Worm (Caenorhabditis elegans) whole organism, L4 larva: ENCODE data around the gene R07E5.11.

ENCODE experiments used
- D1046.2 ChIP-seq: fragments of 200-800 bp; sonication (Bioruptor generic); IDR thresholded peaks from 2 replicates; pipeline ENCODE4 v1.3.6; 2022; ENCODE audit warnings: missing genetic modification characterization, missing compliant biosample characterization
- F10B5.3 ChIP-seq: sonication (generic microtip); optimal IDR thresholded peaks from 2 replicates; lab custom pipeline; 2016; ENCODE audit warnings: mild to moderate bottlenecking, missing genetic modification characterization, missing compliant biosample characterization
- F44E2.7 ChIP-seq: fragments of 200-800 bp; sonication (Bioruptor generic); IDR thresholded peaks from 2 replicates; pipeline ENCODE4 v2.1.2; 2022; ENCODE audit warnings: missing genetic modification characterization, missing compliant biosample characterization
- ZK337.2 ChIP-seq: fragments of 200-800 bp; sonication (Bioruptor generic); IDR thresholded peaks from 2 replicates; pipeline ENCODE4 v1.3.6; 2022; ENCODE audit warnings: missing genetic modification reagents, missing genetic modification characterization, missing compliant biosample characterization
- aly-2 ChIP-seq: sonication (generic microtip); optimal IDR thresholded peaks from 2 replicates; lab custom pipeline; 2018; ENCODE audit warnings: missing biosample characterization, missing genetic modification characterization
- arid-1 ChIP-seq: fragments of 200-800 bp; sonication (Bioruptor generic); conservative IDR thresholded peaks from 2 replicates; pipeline ENCODE4 v1.3.6; 2022; ENCODE audit warnings: missing genetic modification reagents, missing genetic modification characterization, missing compliant biosample characterization
- ceh-20 ChIP-seq: fragments of 200-800 bp; sonication (Bioruptor generic); IDR thresholded peaks from 2 replicates; pipeline ENCODE4 v1.3.6; 2022; ENCODE audit warnings: missing genetic modification reagents, missing genetic modification characterization, missing compliant biosample characterization
- ceh-28 ChIP-seq: fragments of 150-350 bp; optimal IDR thresholded peaks from 2 replicates; lab custom pipeline; 2014; ENCODE audit warnings: missing biosample characterization, missing genetic modification reagents, missing genetic modification characterization
- ceh-32 ChIP-seq: sonication (generic microtip); optimal IDR thresholded peaks from 2 replicates; lab custom pipeline; 2016; ENCODE audit warnings: mild to moderate bottlenecking, missing genetic modification characterization, missing compliant biosample characterization; ENCODE audit not compliant: poor library complexity
- ceh-44 ChIP-seq: fragments of 200-800 bp; sonication (Bioruptor generic); IDR thresholded peaks from 2 replicates; pipeline ENCODE4 v1.3.6; 2022; ENCODE audit warnings: missing genetic modification reagents, missing genetic modification characterization, missing compliant biosample characterization
- ceh-62 ChIP-seq: sonication (generic microtip); optimal IDR thresholded peaks from 2 replicates; lab custom pipeline; 2017; ENCODE audit warnings: missing biosample characterization, missing genetic modification characterization
- ceh-82 ChIP-seq: sonication (generic microtip); optimal IDR thresholded peaks from 2 replicates; lab custom pipeline; 2017; ENCODE audit warnings: missing biosample characterization, missing genetic modification characterization
- ctbp-1 ChIP-seq: fragments of 200-800 bp; sonication (Bioruptor generic); IDR thresholded peaks from 2 replicates; pipeline ENCODE4 v1.3.6; 2022; ENCODE audit warnings: missing genetic modification reagents, missing genetic modification characterization, missing compliant biosample characterization
- daf-12 ChIP-seq: fragments of 150-350 bp; optimal IDR thresholded peaks from 2 replicates; lab custom pipeline; 2014; ENCODE audit warnings: missing biosample characterization, missing genetic modification reagents, missing genetic modification characterization
- dmd-8 ChIP-seq: fragments of 200-800 bp; sonication (Bioruptor generic); IDR thresholded peaks from 2 replicates; pipeline ENCODE4 v1.3.6; 2022; ENCODE audit warnings: missing genetic modification characterization, missing compliant biosample characterization
- dmd-9 ChIP-seq: fragments of 200-800 bp; sonication (Bioruptor generic); IDR thresholded peaks from 2 replicates; pipeline ENCODE4 v1.3.6; 2022; ENCODE audit warnings: missing genetic modification reagents, missing genetic modification characterization, missing compliant biosample characterization
- duxl-1 ChIP-seq: sonication (generic microtip); optimal IDR thresholded peaks from 2 replicates; lab custom pipeline; 2016; ENCODE audit warnings: mild to moderate bottlenecking, missing genetic modification characterization, moderate library complexity, missing compliant biosample characterization; ENCODE audit not compliant: poor library complexity
- dve-1 ChIP-seq: sonication (generic microtip); optimal IDR thresholded peaks from 2 replicates; lab custom pipeline; 2017; ENCODE audit warnings: antibody characterized with exemption, mild to moderate bottlenecking, missing genetic modification characterization, missing compliant biosample characterization; ENCODE audit not compliant: insufficient read depth
- fos-1 ChIP-seq: fragments of 150-350 bp; optimal IDR thresholded peaks from 2 replicates; lab custom pipeline; 2014; ENCODE audit warnings: missing biosample characterization, missing genetic modification characterization
- gei-8 ChIP-seq: fragments of 200-800 bp; sonication (Bioruptor generic); optimal IDR thresholded peaks from 2 replicates; lab custom pipeline; 2018; ENCODE audit warnings: mild to moderate bottlenecking, missing genetic modification characterization, missing compliant biosample characterization
- hif-1 ChIP-seq, 2 experiments: sonication (generic microtip); optimal IDR thresholded peaks; 2 replicates each; lab custom pipeline; 2016 to 2017; ENCODE audit warnings: missing compliant biosample characterization in 2 of 2, missing genetic modification characterization in 2 of 2, missing genetic modification reagents in 2 of 2, missing genotype in 2 of 2, mild to moderate bottlenecking in 1 of 2
- hlh-30 ChIP-seq: sonication (generic microtip); optimal IDR thresholded peaks from 2 replicates; lab custom pipeline; 2017; ENCODE audit warnings: antibody characterized with exemption, mild to moderate bottlenecking, missing genetic modification characterization, missing compliant biosample characterization; ENCODE audit not compliant: insufficient read depth
- hmg-1.1 ChIP-seq: fragments of 200-800 bp; sonication (Bioruptor generic); IDR thresholded peaks from 2 replicates; pipeline ENCODE4 v1.3.6; 2022; ENCODE audit warnings: missing genetic modification reagents, missing genetic modification characterization, missing compliant biosample characterization
- jun-1 ChIP-seq: fragments of 150-350 bp; optimal IDR thresholded peaks from 2 replicates; lab custom pipeline; 2014; ENCODE audit warnings: missing biosample characterization, missing genetic modification reagents, missing genetic modification characterization
- lim-7 ChIP-seq: fragments of 200-800 bp; sonication (Bioruptor generic); IDR thresholded peaks from 2 replicates; pipeline ENCODE4 v1.3.6; 2022; ENCODE audit warnings: missing genetic modification characterization, missing compliant biosample characterization
- madf-5 ChIP-seq, 2 experiments: fragments of 200-800 bp; sonication (Bioruptor generic); IDR thresholded peaks; 2 replicates each; pipeline ENCODE4 v1.3.6; 2022; ENCODE audit warnings: missing compliant biosample characterization in 2 of 2, missing genetic modification characterization in 2 of 2
- madf-9 ChIP-seq: fragments of 200-800 bp; sonication (Bioruptor generic); conservative IDR thresholded peaks from 2 replicates; pipeline ENCODE4 v1.3.6; 2022; ENCODE audit warnings: missing genetic modification reagents, missing genetic modification characterization, missing compliant biosample characterization
- mdl-1 ChIP-seq, 2 experiments: fragments of 150-350 bp in 1 of 2; sonication (generic microtip) in 1 of 2; optimal IDR thresholded peaks; 2 replicates each; lab custom pipeline; 2014 to 2017; ENCODE audit warnings: missing biosample characterization in 2 of 2, missing genetic modification characterization in 2 of 2
- mes-2 ChIP-seq: sonication (generic microtip); optimal IDR thresholded peaks from 2 replicates; lab custom pipeline; 2016; ENCODE audit warnings: missing genotype, mild to moderate bottlenecking, missing genetic modification characterization, missing compliant biosample characterization; ENCODE audit not compliant: poor library complexity, severe bottlenecking
- mxl-3 ChIP-seq: fragments of 200-800 bp; sonication (Bioruptor generic); optimal IDR thresholded peaks from 2 replicates; lab custom pipeline; 2018; ENCODE audit warnings: mild to moderate bottlenecking, missing genetic modification characterization, missing compliant biosample characterization
- nhr-10 ChIP-seq: fragments of 150-350 bp; optimal IDR thresholded peaks from 2 replicates; lab custom pipeline; 2014; ENCODE audit warnings: missing biosample characterization, missing genetic modification characterization
- nhr-11 ChIP-seq: fragments of 150-350 bp; optimal IDR thresholded peaks from 2 replicates; lab custom pipeline; 2014; ENCODE audit warnings: missing biosample characterization, missing genetic modification characterization
- nhr-25 ChIP-seq: sonication (generic microtip); optimal IDR thresholded peaks from 2 replicates; lab custom pipeline; 2017; ENCODE audit warnings: missing genetic modification characterization, mild to moderate bottlenecking, missing compliant biosample characterization, antibody characterized with exemption, moderate library complexity, borderline replicate concordance; ENCODE audit not compliant: insufficient read depth
- nhr-28 ChIP-seq: fragments of 150-350 bp; optimal IDR thresholded peaks from 2 replicates; lab custom pipeline; 2014; ENCODE audit warnings: missing biosample characterization, missing genetic modification characterization
- nhr-42 ChIP-seq: fragments of 200-800 bp; sonication (Bioruptor generic); IDR thresholded peaks from 2 replicates; pipeline ENCODE4 v1.3.6; 2022; ENCODE audit warnings: missing genetic modification characterization, missing compliant biosample characterization
- nhr-48 ChIP-seq: sonication (generic microtip); optimal IDR thresholded peaks from 2 replicates; lab custom pipeline; 2016; ENCODE audit warnings: mild to moderate bottlenecking, missing genetic modification characterization, missing compliant biosample characterization
- nhr-6 ChIP-seq: fragments of 150-350 bp; optimal IDR thresholded peaks from 2 replicates; lab custom pipeline; 2014; ENCODE audit warnings: missing biosample characterization, missing genetic modification characterization
- nhr-76 ChIP-seq: fragments of 150-350 bp; optimal IDR thresholded peaks from 2 replicates; lab custom pipeline; 2014; ENCODE audit warnings: missing biosample characterization, missing genetic modification characterization
- pha-4 ChIP-seq, 2 experiments: fragments of 150-350 bp in 1 of 2; fragments of 200-800 bp in 1 of 2; sonication (Bioruptor generic) in 1 of 2; IDR thresholded peaks in 1 of 2; optimal IDR thresholded peaks in 1 of 2; 2 replicates each; pipeline versions ENCODE4 v1.3.6 to Lab custom; 2014 to 2022; ENCODE audit warnings: missing genetic modification characterization in 2 of 2, missing genetic modification reagents in 2 of 2, missing biosample characterization in 1 of 2, missing compliant biosample characterization in 1 of 2
- php-3 ChIP-seq: fragments of 200-800 bp; sonication (Bioruptor generic); IDR thresholded peaks from 2 replicates; pipeline ENCODE4 v1.3.6; 2022; ENCODE audit warnings: missing genetic modification reagents, missing genetic modification characterization, missing compliant biosample characterization
- pqm-1 ChIP-seq: sonication (generic microtip); optimal IDR thresholded peaks from 2 replicates; lab custom pipeline; 2017; ENCODE audit warnings: missing biosample characterization, missing genetic modification characterization
- snpc-1.2 ChIP-seq: fragments of 200-800 bp; sonication (Bioruptor generic); IDR thresholded peaks from 2 replicates; pipeline ENCODE4 v1.3.6; 2022; ENCODE audit warnings: missing genetic modification reagents, missing genetic modification characterization, missing compliant biosample characterization
- tag-97 ChIP-seq: fragments of 200-800 bp; sonication (Bioruptor generic); IDR thresholded peaks from 2 replicates; pipeline ENCODE4 v1.3.6; 2022; ENCODE audit warnings: missing genetic modification characterization, missing compliant biosample characterization
- unc-62 ChIP-seq, 3 experiments: fragments of 150-350 bp in 1 of 3; sonication (generic microtip); optimal IDR thresholded peaks in 2 of 3; peaks in 1 of 3; 1 replicate in 1 of 3; 2 replicates in 2 of 3; lab custom pipeline; 2014 to 2017; ENCODE audit warnings: missing biosample characterization in 3 of 3, missing genetic modification characterization in 3 of 3, missing genetic modification reagents in 3 of 3, missing genotype in 1 of 3
- vab-7 ChIP-seq: fragments of 200-800 bp; sonication (Bioruptor generic); IDR thresholded peaks from 2 replicates; pipeline ENCODE4 v1.3.6; 2022; ENCODE audit warnings: missing genetic modification reagents, missing genetic modification characterization, missing compliant biosample characterization
- zfp-2 ChIP-seq: sonication (generic microtip); optimal IDR thresholded peaks from 2 replicates; lab custom pipeline; 2016; ENCODE audit warnings: mild to moderate bottlenecking, missing genetic modification characterization, missing compliant biosample characterization

Gene R07E5.11

DNA sequence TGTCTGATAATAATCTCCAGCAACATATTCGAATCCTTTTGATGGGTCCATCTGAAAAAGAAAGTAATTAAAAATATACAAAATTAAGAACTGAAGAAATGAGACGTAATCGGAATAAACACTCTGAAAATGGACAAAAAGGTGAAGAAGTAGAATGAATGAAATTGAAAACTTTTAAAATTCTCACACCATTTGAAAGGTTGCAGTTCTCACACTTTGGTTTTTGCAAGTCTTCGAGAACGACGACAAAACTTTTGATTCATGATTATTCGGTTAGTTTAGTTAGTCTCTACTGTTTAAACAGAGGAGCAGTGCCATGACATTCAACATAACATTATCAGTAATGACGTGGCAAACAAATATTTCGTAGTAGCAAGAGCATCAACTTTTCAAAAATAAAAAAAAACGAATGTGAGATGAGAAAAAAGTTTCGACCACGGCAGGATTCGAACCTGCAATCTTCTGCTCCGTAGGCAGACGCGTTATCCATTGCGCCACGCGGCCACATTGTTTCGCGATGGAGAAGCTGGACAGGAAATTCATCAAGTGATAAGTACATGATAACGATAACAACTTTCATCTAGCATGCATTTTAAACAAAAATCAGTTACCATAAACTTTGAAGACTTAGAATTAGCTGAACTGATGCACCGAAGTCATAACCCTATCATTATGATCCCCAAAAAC is 35.0 kb upstream of the R07E5.11 start, which contains the start of gene ceh-43 (continued):
- TF ChIP-seq madf-5 (GFP tag; IDR thresholded peaks at IDR 0.05; lab: Robert Waterston, UW), result 0 out of 4 replicates have a peak, but pooled peaks of 1 of the 2 experiments have one; percentile 38
- TF ChIP-seq F44E2.7 (GFP tag; lab: Robert Waterston, UW), result 0 out of 2 replicates have a peak, but pooled peaks have one; percentile 45
- no peak for TF ChIP-seq php-3 (GFP tag; lab: Robert Waterston, UW)
- no peak for TF ChIP-seq jun-1 (tag; lab: Kevin White, UChicago)
- no peak for TF ChIP-seq ceh-32
- TF ChIP-seq duxl-1 (tag; lab: Kevin White, UChicago), result peak; percentile 4
- TF ChIP-seq aly-2 (tag; lab: Kevin White, UChicago), result no peak
- TF ChIP-seq ceh-20 (GFP tag; lab: Robert Waterston, UW), result 0 out of 2 replicates have a peak, but pooled peaks have one; percentile 14
- TF ChIP-seq arid-1, result 0 out of 2 replicates have a peak, but pooled peaks have one; percentile 60
- no peak for TF ChIP-seq nhr-6 (tag; lab: Kevin White, UChicago)
- TF ChIP-seq ZK337.2, result peak; percentile 38; the same call in 1 of the 2 replicates
- no peak for TF ChIP-seq nhr-28 (tag; lab: Kevin White, UChicago)
- TF ChIP-seq dmd-9 (GFP tag; lab: Robert Waterston, UW), result peak; percentile 62; the same call in 1 of the 2 replicates
- no peak for TF ChIP-seq D1046.2 (GFP tag; lab: Robert Waterston, UW)
- TF ChIP-seq unc-62 (GFP tag; optimal IDR thresholded peaks at IDR 0.05 in 1 of 2; lab: Kevin White, UChicago), result no peak
- TF ChIP-seq unc-62 (tag; optimal IDR thresholded peaks at IDR 0.05; lab: Kevin White, UChicago), result no peak
- TF ChIP-seq hlh-30, result no peak
- peak; percentile 43; the same call in 1 of the 2 replicates for TF ChIP-seq ctbp-1 (GFP tag; lab: Robert Waterston, UW)
- 0 out of 2 replicates have a peak, but pooled peaks have one; percentile 28 for TF ChIP-seq nhr-42 (GFP tag; lab: Robert Waterston, UW)
- no peak for TF ChIP-seq nhr-25 (tag; lab: Kevin White, UChicago)
- TF ChIP-seq ceh-82, result no peak
- TF ChIP-seq vab-7 (GFP tag; lab: Robert Waterston, UW), result peak; percentile 59; the same call in 1 of the 2 replicates
- peak; percentile 85 for TF ChIP-seq dmd-8
- no peak for TF ChIP-seq F10B5.3 (tag; lab: Kevin White, UChicago)
- TF ChIP-seq pqm-1 (tag; lab: Kevin White, UChicago), result no peak
- TF ChIP-seq lim-7 (GFP tag; lab: Robert Waterston, UW), result peak; percentile 69
- no peak for TF ChIP-seq mxl-3 (GFP tag; lab: Kevin White, UChicago)
- no peak for TF ChIP-seq ceh-44 (GFP tag; lab: Robert Waterston, UW)
- TF ChIP-seq ceh-62 (tag; lab: Kevin White, UChicago), result no peak
- TF ChIP-seq gei-8, result no peak
- TF ChIP-seq daf-12 (tag; lab: Kevin White, UChicago), result no peak
- TF ChIP-seq nhr-48 (tag; lab: Kevin White, UChicago), result no peak
- no peak for TF ChIP-seq nhr-76 (tag; lab: Kevin White, UChicago)
- no peak for TF ChIP-seq tag-97 (GFP tag; lab: Robert Waterston, UW)
- TF ChIP-seq ceh-28 (tag; lab: Kevin White, UChicago), result no peak
- TF ChIP-seq nhr-11 (tag; lab: Kevin White, UChicago), result no peak
- TF ChIP-seq snpc-1.2 (GFP tag; lab: Robert Waterston, UW), result 0 out of 2 replicates have a peak, but pooled peaks have one; percentile 14

ce11 chrIII:4449357-4449756 is 34.3 kb upstream of the R07E5.11 start:
- 0 out of 2 replicates have a peak, but pooled peaks have one; percentile 60 for TF ChIP-seq dmd-8
- no peak for TF ChIP-seq zfp-2 (tag; lab: Kevin White, UChicago)
- peak; percentile 10 for TF ChIP-seq mes-2
- TF ChIP-seq nhr-10, result no peak
- peak; percentile 44 for TF ChIP-seq dve-1 (tag; lab: Kevin White, UChicago)
- TF ChIP-seq madf-9 (GFP tag; lab: Robert Waterston, UW), result no peak
- TF ChIP-seq arid-1, result peak; percentile 71
- TF ChIP-seq hmg-1.1 (GFP tag; lab: Robert Waterston, UW), result no peak
- TF ChIP-seq fos-1, result no peak
- no peak for TF ChIP-seq mdl-1 (tag; optimal IDR thresholded peaks at IDR 0.05; lab: Kevin White, UChicago)
- TF ChIP-seq nhr-48 (tag; lab: Kevin White, UChicago), result peak; percentile 12
- TF ChIP-seq pha-4 (GFP tag; IDR thresholded peaks at IDR 0.05; lab: Robert Waterston, UW), result peak; percentile 41; the same call in 1 of the 2 replicates
- TF ChIP-seq pha-4 (tag; optimal IDR thresholded peaks at IDR 0.05; lab: Kevin White, UChicago), result no peak
- TF ChIP-seq hif-1 (tag; optimal IDR thresholded peaks at IDR 0.05; lab: Kevin White, UChicago), result no peak
- peak in 1 of 2 experiments; percentile 47 for TF ChIP-seq unc-62 (GFP tag; optimal IDR thresholded peaks at IDR 0.05 in 1 of 2; lab: Kevin White, UChicago)
- TF ChIP-seq unc-62 (tag; optimal IDR thresholded peaks at IDR 0.05; lab: Kevin White, UChicago), result no peak
- TF ChIP-seq nhr-11 (tag; lab: Kevin White, UChicago), result no peak
